Worm (Caenorhabditis elegans) whole organism, early embryonic: Measurements from ENCODE around the gene mys-1.

Source experiments
- ama-1 ChIP-seq: fragments of 150-350 bp; optimal IDR thresholded peaks from 2 replicates; lab custom pipeline; 2014
- tbx-11 ChIP-seq: fragments of 200-800 bp; sonication (Bioruptor generic); IDR thresholded peaks from 2 replicates; pipeline ENCODE4 v1.3.6; 2022; ENCODE audit warnings: missing genetic modification characterization, missing compliant biosample characterization

DNA sequence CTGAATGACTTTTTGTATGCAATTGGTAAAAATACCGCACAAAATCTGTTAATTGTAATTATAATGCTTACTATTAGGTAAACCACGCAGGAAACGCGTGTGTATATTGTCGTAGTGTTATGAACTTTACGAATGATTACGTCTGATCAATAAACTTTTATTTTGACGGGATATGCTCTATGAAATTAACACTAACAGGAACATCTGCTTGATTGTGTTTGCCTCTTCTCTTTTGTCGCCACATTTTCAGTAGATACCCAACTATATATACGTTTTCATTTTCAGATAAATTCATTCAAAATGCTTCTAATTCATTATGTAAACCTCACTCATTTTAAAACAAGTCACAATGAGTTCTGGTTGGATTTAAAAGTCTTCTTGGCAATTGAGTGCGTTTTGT is 47.8 kb upstream of the mys-1 start, which contains the start of gene sre-10:
- TF ChIP-seq tbx-11 (GFP tag; lab: Robert Waterston, UW) (no peak), ama-1 (lab: Kevin White, UChicago) (no peak)
